Worm (Caenorhabditis elegans) whole organism, young adult: ENCODE results near the gene Y6D1A.1.

Experiments
- D2030.7 ChIP-seq: fragments of 200-800 bp; sonication (Bioruptor generic); IDR thresholded peaks from 2 replicates; pipeline ENCODE4 v1.3.6; 2022; ENCODE audit warnings: missing genetic modification reagents, missing genetic modification characterization, missing compliant biosample characterization
- F10E7.11 ChIP-seq: sonication (generic microtip); optimal IDR thresholded peaks from 2 replicates; lab custom pipeline; 2017; ENCODE audit warnings: mild to moderate bottlenecking, missing genetic modification characterization, moderate library complexity, missing compliant biosample characterization
- F37B4.10 ChIP-seq: fragments of 200-800 bp; sonication (Bioruptor generic); IDR thresholded peaks from 2 replicates; pipeline ENCODE4 v1.3.6; 2022; ENCODE audit warnings: missing genetic modification characterization, missing compliant biosample characterization
- F39B2.1 ChIP-seq: fragments of 200-800 bp; sonication (Bioruptor generic); IDR thresholded peaks from 2 replicates; pipeline ENCODE4 v1.3.6; 2022; ENCODE audit warnings: missing genetic modification reagents, missing genetic modification characterization, missing compliant biosample characterization
- K11D2.4 ChIP-seq: fragments of 200-800 bp; sonication (Bioruptor generic); IDR thresholded peaks from 2 replicates; pipeline ENCODE4 v1.3.6; 2022; ENCODE audit warnings: missing genetic modification reagents, missing genetic modification characterization, missing compliant biosample characterization
- T26A5.8 ChIP-seq: sonication (generic microtip); optimal IDR thresholded peaks from 2 replicates; lab custom pipeline; 2016; ENCODE audit warnings: missing genetic modification characterization, missing compliant biosample characterization
- Y56A3A.18 ChIP-seq: fragments of 200-800 bp; sonication (Bioruptor generic); IDR thresholded peaks from 2 replicates; pipeline ENCODE4 v1.3.6; 2022; ENCODE audit warnings: missing genetic modification reagents, missing genetic modification characterization, missing compliant biosample characterization
- Y67H2A.10 ChIP-seq: fragments of 200-800 bp; sonication (Bioruptor generic); conservative IDR thresholded peaks from 2 replicates; pipeline ENCODE4 v1.3.6; 2022; ENCODE audit warnings: missing genetic modification reagents, missing genetic modification characterization, missing compliant biosample characterization
- Y79H2A.3 ChIP-seq: fragments of 200-800 bp; sonication (Bioruptor generic); conservative IDR thresholded peaks from 2 replicates; pipeline ENCODE4 v1.3.6; 2022; ENCODE audit warnings: missing genetic modification reagents, missing genetic modification characterization, missing compliant biosample characterization
- Y95B8A.8 ChIP-seq: fragments of 200-800 bp; sonication (Bioruptor generic); IDR thresholded peaks from 2 replicates; pipeline ENCODE4 v1.3.6; 2022; ENCODE audit warnings: missing genetic modification reagents, missing genetic modification characterization, missing compliant biosample characterization
- ZK185.1 ChIP-seq: sonication (generic microtip); optimal IDR thresholded peaks from 2 replicates; lab custom pipeline; 2016; ENCODE audit warnings: mild to moderate bottlenecking, missing genetic modification characterization, missing compliant biosample characterization; ENCODE audit not compliant: poor library complexity, severe bottlenecking
- akir-1 ChIP-seq: fragments of 200-800 bp; sonication (Bioruptor generic); optimal IDR thresholded peaks from 2 replicates; lab custom pipeline; 2018; ENCODE audit warnings: mild to moderate bottlenecking, missing genetic modification characterization, moderate library complexity, missing compliant biosample characterization
- athp-1 ChIP-seq: sonication (generic microtip); optimal IDR thresholded peaks from 2 replicates; lab custom pipeline; 2017; ENCODE audit warnings: mild to moderate bottlenecking, missing genetic modification characterization, missing compliant biosample characterization
- cebp-1 ChIP-seq, 2 experiments: fragments of 200-800 bp in 1 of 2; sonication (Bioruptor generic) in 1 of 2; sonication (generic microtip) in 1 of 2; IDR thresholded peaks in 1 of 2; optimal IDR thresholded peaks in 1 of 2; 2 replicates each; pipeline versions ENCODE4 v1.3.6 to Lab custom; 2017 to 2022; ENCODE audit warnings: missing compliant biosample characterization in 2 of 2, missing genetic modification characterization in 2 of 2, mild to moderate bottlenecking in 1 of 2, missing genetic modification reagents in 1 of 2, moderate library complexity in 1 of 2
- cebp-2 ChIP-seq: fragments of 200-800 bp; sonication (Bioruptor generic); IDR thresholded peaks from 2 replicates; pipeline ENCODE4 v1.3.6; 2022; ENCODE audit warnings: missing genetic modification characterization, missing compliant biosample characterization
- ceh-91 ChIP-seq: fragments of 200-800 bp; sonication (Bioruptor generic); IDR thresholded peaks from 2 replicates; pipeline ENCODE4 v1.3.6; 2022; ENCODE audit warnings: missing genetic modification reagents, missing genetic modification characterization, missing compliant biosample characterization
- dpl-1 ChIP-seq: fragments of 150-350 bp; optimal IDR thresholded peaks from 2 replicates; lab custom pipeline; 2014; ENCODE audit warnings: missing biosample characterization, missing genetic modification reagents, missing genetic modification characterization
- egl-18 ChIP-seq: fragments of 200-800 bp; sonication (Bioruptor generic); IDR thresholded peaks from 2 replicates; pipeline ENCODE4 v1.3.6; 2022; ENCODE audit warnings: missing genetic modification reagents, missing genetic modification characterization, missing compliant biosample characterization
- egl-44 ChIP-seq: fragments of 200-800 bp; sonication (Bioruptor generic); IDR thresholded peaks from 2 replicates; pipeline ENCODE4 v1.3.6; 2022; ENCODE audit warnings: missing genetic modification reagents, missing genetic modification characterization, missing compliant biosample characterization
- ekl-4 ChIP-seq: fragments of 200-800 bp; sonication (Bioruptor generic); IDR thresholded peaks from 2 replicates; pipeline ENCODE4 v1.3.6; 2022; ENCODE audit warnings: missing genetic modification reagents, missing genetic modification characterization, missing compliant biosample characterization
- fkh-3 ChIP-seq: sonication (generic microtip); optimal IDR thresholded peaks from 2 replicates; lab custom pipeline; 2016; ENCODE audit warnings: mild to moderate bottlenecking, missing genetic modification characterization, missing compliant biosample characterization
- let-607 ChIP-seq, 2 experiments: fragments of 200-800 bp in 1 of 2; sonication (Bioruptor generic) in 1 of 2; sonication (generic microtip) in 1 of 2; optimal IDR thresholded peaks; 2 replicates each; lab custom pipeline; 2016 to 2018; ENCODE audit warnings: mild to moderate bottlenecking in 2 of 2, missing compliant biosample characterization in 2 of 2, missing genetic modification characterization in 2 of 2, moderate library complexity in 2 of 2, missing genotype in 1 of 2
- lin-54 ChIP-seq: fragments of 200-800 bp; sonication (Bioruptor generic); optimal IDR thresholded peaks from 2 replicates; lab custom pipeline; 2018; ENCODE audit warnings: mild to moderate bottlenecking, missing genetic modification characterization, missing compliant biosample characterization
- madf-10 ChIP-seq: sonication (generic microtip); optimal IDR thresholded peaks from 2 replicates; lab custom pipeline; 2016; ENCODE audit warnings: mild to moderate bottlenecking, missing genetic modification characterization, missing compliant biosample characterization
- madf-6 ChIP-seq: fragments of 200-800 bp; sonication (Bioruptor generic); IDR thresholded peaks from 2 replicates; pipeline ENCODE4 v1.3.6; 2022; ENCODE audit warnings: missing genetic modification reagents, missing genetic modification characterization, missing compliant biosample characterization
- mcd-1 ChIP-seq: fragments of 200-800 bp; sonication (Bioruptor generic); IDR thresholded peaks from 2 replicates; pipeline ENCODE4 v1.3.6; 2022; ENCODE audit warnings: missing genetic modification reagents, missing genetic modification characterization, missing compliant biosample characterization
- nfya-2 ChIP-seq: fragments of 200-800 bp; sonication (Bioruptor generic); IDR thresholded peaks from 2 replicates; pipeline ENCODE4 v1.3.6; 2022; ENCODE audit warnings: missing genetic modification reagents, missing genetic modification characterization, missing compliant biosample characterization
- nfyb-1 ChIP-seq: fragments of 200-800 bp; sonication (Bioruptor generic); IDR thresholded peaks from 2 replicates; pipeline ENCODE4 v1.3.6; 2022; ENCODE audit warnings: missing genetic modification reagents, missing genetic modification characterization, missing compliant biosample characterization
- nhr-80 ChIP-seq: sonication (generic microtip); optimal IDR thresholded peaks from 2 replicates; lab custom pipeline; 2016; ENCODE audit warnings: missing genetic modification characterization, missing compliant biosample characterization
- pbrm-1 ChIP-seq: fragments of 200-800 bp; sonication (Bioruptor generic); IDR thresholded peaks from 2 replicates; pipeline ENCODE4 v1.3.6; 2022; ENCODE audit warnings: missing genetic modification reagents, missing genetic modification characterization, missing compliant biosample characterization
- rec-8 ChIP-seq, 2 experiments: sonication (generic microtip); optimal IDR thresholded peaks; 2 replicates each; lab custom pipeline; 2016; ENCODE audit warnings: mild to moderate bottlenecking in 2 of 2, missing genetic modification characterization in 2 of 2, missing genetic modification reagents in 2 of 2, missing genotype in 2 of 2, missing biosample characterization in 1 of 2, missing compliant biosample characterization in 1 of 2, moderate library complexity in 1 of 2
- sdz-38 ChIP-seq: sonication (generic microtip); optimal IDR thresholded peaks from 2 replicates; lab custom pipeline; 2016; ENCODE audit warnings: missing genotype, missing genetic modification characterization, missing compliant biosample characterization
- snpc-1.1 ChIP-seq: sonication (generic microtip); optimal IDR thresholded peaks from 2 replicates; lab custom pipeline; 2017; ENCODE audit warnings: missing genetic modification characterization, mild to moderate bottlenecking, missing compliant biosample characterization, antibody characterized with exemption, moderate library complexity, missing genotype, missing genetic modification reagents; ENCODE audit not compliant: insufficient read depth
- snpc-3.4 ChIP-seq: sonication (generic microtip); optimal IDR thresholded peaks from 2 replicates; lab custom pipeline; 2017; ENCODE audit warnings: missing genetic modification characterization, mild to moderate bottlenecking, missing compliant biosample characterization, antibody characterized with exemption, moderate library complexity, missing genotype, missing genetic modification reagents
- somi-1 ChIP-seq: fragments of 200-800 bp; sonication (Bioruptor generic); optimal IDR thresholded peaks from 2 replicates; lab custom pipeline; 2018; ENCODE audit warnings: mild to moderate bottlenecking, missing genetic modification characterization, missing compliant biosample characterization
- sptf-2 ChIP-seq: fragments of 200-800 bp; sonication (Bioruptor generic); optimal IDR thresholded peaks from 2 replicates; lab custom pipeline; 2018; ENCODE audit warnings: mild to moderate bottlenecking, missing genetic modification characterization, missing compliant biosample characterization
- tbp1 ChIP-seq: fragments of 200-800 bp; sonication (Bioruptor generic); optimal IDR thresholded peaks from 2 replicates; lab custom pipeline; 2018; ENCODE audit warnings: mild to moderate bottlenecking, missing genetic modification characterization, missing compliant biosample characterization
- tbx-9 ChIP-seq: sonication (generic microtip); optimal IDR thresholded peaks from 2 replicates; lab custom pipeline; 2016; ENCODE audit warnings: borderline replicate concordance, missing genetic modification characterization, inconsistent platforms, missing compliant biosample characterization
- ztf-22 ChIP-seq: fragments of 200-800 bp; sonication (Bioruptor generic); optimal IDR thresholded peaks from 2 replicates; lab custom pipeline; 2018; ENCODE audit warnings: mild to moderate bottlenecking, missing genetic modification characterization, moderate library complexity, missing compliant biosample characterization
- ztf-28 ChIP-seq: fragments of 200-800 bp; sonication (Bioruptor generic); IDR thresholded peaks from 2 replicates; pipeline ENCODE4 v1.3.6; 2022; ENCODE audit warnings: missing genetic modification reagents, missing genetic modification characterization, missing compliant biosample characterization
- ztf-3 ChIP-seq: fragments of 200-800 bp; sonication (Bioruptor generic); optimal IDR thresholded peaks from 2 replicates; lab custom pipeline; 2018; ENCODE audit warnings: mild to moderate bottlenecking, missing genetic modification characterization, missing compliant biosample characterization

The Y6D1A.1 gene

DNA sequence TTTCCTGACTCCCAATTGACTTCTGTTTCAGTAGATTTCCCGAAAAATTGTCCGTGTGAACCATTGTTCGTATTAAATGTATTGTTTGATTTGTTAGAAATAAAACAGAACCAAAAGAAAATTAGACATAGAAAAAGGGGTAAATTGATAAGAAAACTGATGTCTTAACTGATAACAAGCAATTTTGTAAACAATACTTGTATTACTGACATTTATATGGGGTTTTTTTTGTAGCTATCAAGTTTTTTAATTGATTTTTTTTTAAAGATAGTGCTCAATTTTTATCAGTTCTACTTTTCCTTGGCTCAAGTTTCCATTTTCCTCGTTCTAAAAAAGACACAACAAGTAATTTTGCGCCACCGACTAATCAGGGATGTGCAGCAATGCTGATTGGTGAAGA is 26.2 kb downstream of the Y6D1A.1 start:
- TF ChIP-seq pbrm-1 (GFP tag; lab: Robert Waterston, UW): no peak
- peak; percentile 42 for TF ChIP-seq nhr-80 (tag; lab: Kevin White, UChicago)

- no peak for TF ChIP-seq tbp1 (GFP tag; lab: Kevin White, UChicago)
- no peak for TF ChIP-seq nfyb-1 (GFP tag; lab: Robert Waterston, UW)
- TF ChIP-seq snpc-1.1 (tag; lab: Kevin White, UChicago): no peak
- TF ChIP-seq K11D2.4 (GFP tag; lab: Robert Waterston, UW): no peak
Observed at ce11 chrII:11794392-11794791, 29.0 kb downstream of the Y6D1A.1 start.

- TF ChIP-seq F10E7.11 (tag; lab: Kevin White, UChicago) (no peak), sptf-2 (no peak), egl-44 (GFP tag; lab: Robert Waterston, UW) (no peak), ZK185.1 (tag; lab: Kevin White, UChicago) (no peak), let-607 (tag; optimal IDR thresholded peaks at IDR 0.05; lab: Kevin White, UChicago) (no peak), D2030.7 (GFP tag; lab: Robert Waterston, UW) (no peak)
Observed at ce11 chrII:11790458-11790857, 33.0 kb downstream of the Y6D1A.1 start, which contains the start of gene F43G6.4. F43G6.4 (plus strand) TSS chrII:11790758.

ce11 chrII:11788025-11788424 is 35.4 kb downstream of the Y6D1A.1 start:
- TF ChIP-seq Y95B8A.8 (GFP tag; lab: Robert Waterston, UW) (no peak), F39B2.1 (GFP tag; lab: Robert Waterston, UW) (no peak), madf-10 (tag; lab: Kevin White, UChicago) (no peak), madf-6 (GFP tag; lab: Robert Waterston, UW) (no peak), nfya-2 (no peak), dpl-1 (no peak), ztf-28 (GFP tag; lab: Robert Waterston, UW) (no peak), ekl-4 (GFP tag; lab: Robert Waterston, UW) (no peak), snpc-1.1 (tag; lab: Kevin White, UChicago) (no peak), lin-54 (GFP tag; lab: Kevin White, UChicago) (no peak), egl-18 (no peak), ztf-3 (GFP tag; lab: Kevin White, UChicago) (no peak), tbp1 (GFP tag; lab: Kevin White, UChicago) (no peak), mcd-1 (no peak), cebp-1 (GFP tag; IDR thresholded peaks at IDR 0.05; lab: Robert Waterston, UW) (no peak), cebp-1 (tag; optimal IDR thresholded peaks at IDR 0.05; lab: Kevin White, UChicago) (no peak), ztf-22 (no peak), Y79H2A.3 (GFP tag; lab: Robert Waterston, UW) (no peak), ceh-91 (GFP tag; lab: Robert Waterston, UW) (no peak), athp-1 (no peak), rec-8 (tag; optimal IDR thresholded peaks at IDR 0.05; lab: Kevin White, UChicago) (no peak)
- TF ChIP-seq, all 124 proteins: peak for 0

- TF ChIP-seq Y56A3A.18 (GFP tag; lab: Robert Waterston, UW) (no peak), somi-1 (GFP tag; lab: Kevin White, UChicago) (no peak), tbx-9 (tag; lab: Kevin White, UChicago) (no peak), rec-8 (tag; optimal IDR thresholded peaks at IDR 0.05; lab: Kevin White, UChicago) (no peak), snpc-3.4 (tag; lab: Kevin White, UChicago) (peak; percentile 92), ztf-3 (GFP tag; lab: Kevin White, UChicago) (no peak), egl-44 (GFP tag; lab: Robert Waterston, UW) (no peak), F37B4.10 (GFP tag; lab: Robert Waterston, UW) (no peak), ztf-22 (no peak), Y67H2A.10 (GFP tag; lab: Robert Waterston, UW) (no peak), fkh-3 (tag; lab: Kevin White, UChicago) (no peak), sdz-38 (tag; lab: Kevin White, UChicago) (no peak), akir-1 (GFP tag; lab: Kevin White, UChicago) (no peak), cebp-2 (GFP tag; lab: Robert Waterston, UW) (no peak), T26A5.8 (no peak), nfyb-1 (GFP tag; lab: Robert Waterston, UW) (0 out of 2 replicates have a peak, but pooled peaks have one; percentile 50)
Observed at ce11 chrII:11782493-11782892, 40.9 kb downstream of the Y6D1A.1 start, which contains the start of gene F43G6.16. F43G6.16 (minus strand) TSS chrII:11782633.
